Worm (Caenorhabditis elegans) whole organism, L1 larva: ENCODE measurements around the gene his-74.

ENCODE experiments used
- C04F5.9 ChIP-seq: sonication (generic microtip); optimal IDR thresholded peaks from 2 replicates; lab custom pipeline; 2016; ENCODE audit warnings: missing genetic modification characterization, missing compliant biosample characterization
- C16A3.4 ChIP-seq: fragments of 150-350 bp; optimal IDR thresholded peaks from 2 replicates; lab custom pipeline; 2014; ENCODE audit warnings: missing biosample characterization, missing genetic modification characterization
- Y116A8C.19 ChIP-seq: sonication (generic microtip); optimal IDR thresholded peaks from 2 replicates; lab custom pipeline; 2016; ENCODE audit warnings: missing compliant biosample characterization, missing genetic modification characterization, borderline replicate concordance
- alr-1 ChIP-seq: fragments of 200-800 bp; sonication (Bioruptor generic); optimal IDR thresholded peaks from 2 replicates; lab custom pipeline; 2018; ENCODE audit warnings: borderline replicate concordance, mild to moderate bottlenecking, missing genetic modification characterization, missing compliant biosample characterization
- aly-2 ChIP-seq: fragments of 150-350 bp; optimal IDR thresholded peaks from 2 replicates; lab custom pipeline; 2014; ENCODE audit warnings: missing biosample characterization, missing genetic modification characterization
- ama-1 ChIP-seq: fragments of 150-350 bp; optimal IDR thresholded peaks from 2 replicates; lab custom pipeline; 2014
- blmp-1 ChIP-seq: fragments of 150-350 bp; optimal IDR thresholded peaks from 2 replicates; lab custom pipeline; 2014; ENCODE audit warnings: missing biosample characterization, missing genetic modification characterization
- ceh-88 ChIP-seq: fragments of 200-800 bp; sonication (Bioruptor generic); IDR thresholded peaks from 2 replicates; pipeline ENCODE4 v1.3.6; 2022; ENCODE audit warnings: missing genetic modification characterization, missing compliant biosample characterization
- ceh-90 ChIP-seq: sonication (generic microtip); optimal IDR thresholded peaks from 2 replicates; lab custom pipeline; 2016; ENCODE audit warnings: missing genetic modification characterization, missing compliant biosample characterization
- dpl-1 ChIP-seq, 3 experiments: fragments of 150-350 bp in 2 of 3; sonication (generic microtip) in 1 of 3; optimal IDR thresholded peaks; 2 replicates each; lab custom pipeline; 2014 to 2017; ENCODE audit warnings: missing biosample characterization in 3 of 3, missing genetic modification characterization in 3 of 3, missing genetic modification reagents in 3 of 3
- dsc-1 ChIP-seq: sonication (generic microtip); optimal IDR thresholded peaks from 2 replicates; lab custom pipeline; 2016; ENCODE audit warnings: mild to moderate bottlenecking, missing genetic modification characterization, missing compliant biosample characterization
- efl-1 ChIP-seq, 4 experiments: fragments of 150-350 bp; optimal IDR thresholded peaks in 3 of 4; peaks in 1 of 4; 1 replicate in 1 of 4; 2 replicates in 3 of 4; lab custom pipeline; 2014; ENCODE audit warnings: missing biosample characterization in 2 of 4, missing genetic modification characterization in 2 of 4, missing genetic modification reagents in 2 of 4
- efl-3 ChIP-seq: fragments of 200-800 bp; sonication (Bioruptor generic); optimal IDR thresholded peaks from 2 replicates; lab custom pipeline; 2018; ENCODE audit warnings: mild to moderate bottlenecking, missing genetic modification characterization, missing compliant biosample characterization
- egl-13 ChIP-seq: sonication (generic microtip); optimal IDR thresholded peaks from 2 replicates; lab custom pipeline; 2016; ENCODE audit warnings: missing genotype, missing genetic modification reagents, missing genetic modification characterization, missing compliant biosample characterization
- elt-3 ChIP-seq, 6 experiments: fragments of 150-350 bp in 1 of 6; sonication (generic microtip); optimal IDR thresholded peaks; 2 replicates each; lab custom pipeline; 2017 to 2018; ENCODE audit warnings: missing biosample characterization in 6 of 6, missing genetic modification characterization in 6 of 6, inconsistent platforms in 1 of 6
- fkh-4 ChIP-seq: sonication (generic microtip); optimal IDR thresholded peaks from 2 replicates; lab custom pipeline; 2016; ENCODE audit warnings: missing compliant biosample characterization, missing genetic modification characterization, borderline replicate concordance
- grh-1 ChIP-seq: fragments of 200-800 bp; sonication (Bioruptor generic); IDR thresholded peaks from 2 replicates; pipeline ENCODE4 v1.3.6; 2022; ENCODE audit warnings: missing genetic modification reagents, missing genetic modification characterization, missing compliant biosample characterization
- hlh-17 ChIP-seq: fragments of 200-800 bp; sonication (Bioruptor generic); optimal IDR thresholded peaks from 2 replicates; lab custom pipeline; 2018; ENCODE audit warnings: missing genetic modification characterization, mild to moderate bottlenecking, missing compliant biosample characterization, moderate library complexity, borderline replicate concordance
- hlh-4 ChIP-seq: sonication (generic microtip); optimal IDR thresholded peaks from 2 replicates; lab custom pipeline; 2016; ENCODE audit warnings: mild to moderate bottlenecking, missing genetic modification characterization, missing compliant biosample characterization
- hpl-2 ChIP-seq: fragments of 150-350 bp; optimal IDR thresholded peaks from 2 replicates; lab custom pipeline; 2014; ENCODE audit warnings: missing biosample characterization, missing genetic modification reagents, missing genetic modification characterization
- isw-1 ChIP-seq: fragments of 200-800 bp; sonication (Bioruptor generic); IDR thresholded peaks from 2 replicates; pipeline ENCODE4 v1.3.6; 2022; ENCODE audit warnings: missing genetic modification characterization, missing compliant biosample characterization
- jun-1 ChIP-seq: fragments of 150-350 bp; optimal IDR thresholded peaks from 2 replicates; lab custom pipeline; 2014; ENCODE audit warnings: missing biosample characterization, missing genetic modification reagents, missing genetic modification characterization
- lin-13 ChIP-seq: fragments of 150-350 bp; optimal IDR thresholded peaks from 2 replicates; lab custom pipeline; 2014; ENCODE audit warnings: missing biosample characterization, missing genetic modification reagents, missing genetic modification characterization
- lin-35 ChIP-seq, 2 experiments: fragments of 150-350 bp; optimal IDR thresholded peaks; 2 replicates each; lab custom pipeline; 2014; ENCODE audit warnings: missing biosample characterization in 2 of 2, missing genetic modification characterization in 2 of 2, missing genetic modification reagents in 2 of 2
- lin-39 ChIP-seq: fragments of 150-350 bp; optimal IDR thresholded peaks from 2 replicates; lab custom pipeline; 2014; ENCODE audit warnings: missing biosample characterization, missing genetic modification reagents, missing genetic modification characterization
- lir-3 ChIP-seq: sonication (generic microtip); optimal IDR thresholded peaks from 2 replicates; lab custom pipeline; 2016; ENCODE audit warnings: mild to moderate bottlenecking, missing genetic modification characterization, moderate library complexity, missing compliant biosample characterization; ENCODE audit not compliant: poor library complexity
- mab-9 ChIP-seq: fragments of 200-800 bp; sonication (Bioruptor generic); IDR thresholded peaks from 2 replicates; pipeline ENCODE4 v1.3.6; 2022; ENCODE audit warnings: missing genetic modification reagents, missing genetic modification characterization, missing compliant biosample characterization
- mdl-1 ChIP-seq, 2 experiments: fragments of 150-350 bp; optimal IDR thresholded peaks; 2 replicates each; lab custom pipeline; 2014 to 2017; ENCODE audit warnings: missing biosample characterization in 2 of 2, missing genetic modification characterization in 2 of 2, inconsistent platforms in 1 of 2
- mef-2 ChIP-seq: fragments of 150-350 bp; optimal IDR thresholded peaks from 2 replicates; lab custom pipeline; 2014; ENCODE audit warnings: missing biosample characterization, missing genetic modification characterization
- mep-1 ChIP-seq: fragments of 150-350 bp; optimal IDR thresholded peaks from 2 replicates; lab custom pipeline; 2014; ENCODE audit warnings: missing biosample characterization, missing genetic modification characterization
- nhr-11 ChIP-seq: fragments of 150-350 bp; optimal IDR thresholded peaks from 2 replicates; lab custom pipeline; 2014; ENCODE audit warnings: missing biosample characterization, missing genetic modification characterization
- nhr-20 ChIP-seq: sonication (generic microtip); optimal IDR thresholded peaks from 2 replicates; lab custom pipeline; 2016; ENCODE audit warnings: mild to moderate bottlenecking, missing genetic modification characterization, missing compliant biosample characterization
- nhr-237 ChIP-seq: fragments of 150-350 bp; optimal IDR thresholded peaks from 2 replicates; lab custom pipeline; 2014; ENCODE audit warnings: missing biosample characterization, missing genetic modification characterization
- nhr-71 ChIP-seq: sonication (generic microtip); optimal IDR thresholded peaks from 2 replicates; lab custom pipeline; 2016; ENCODE audit warnings: mild to moderate bottlenecking, missing genetic modification characterization, moderate library complexity, missing compliant biosample characterization
- nhr-76 ChIP-seq: sonication (generic microtip); optimal IDR thresholded peaks from 2 replicates; lab custom pipeline; 2017; ENCODE audit warnings: missing biosample characterization, missing genetic modification characterization
- nhr-84 ChIP-seq: sonication (generic microtip); optimal IDR thresholded peaks from 2 replicates; lab custom pipeline; 2017; ENCODE audit warnings: missing biosample characterization, missing genetic modification characterization
- nhr-90 ChIP-seq: sonication (generic microtip); optimal IDR thresholded peaks from 2 replicates; lab custom pipeline; 2016; ENCODE audit warnings: mild to moderate bottlenecking, missing genetic modification characterization, missing compliant biosample characterization; ENCODE audit not compliant: poor library complexity
- pag-3 ChIP-seq: sonication (generic microtip); optimal IDR thresholded peaks from 2 replicates; lab custom pipeline; 2017; ENCODE audit warnings: missing genetic modification characterization, mild to moderate bottlenecking, missing compliant biosample characterization, antibody characterized with exemption, borderline replicate concordance; ENCODE audit not compliant: insufficient read depth
- rnt-1 ChIP-seq: sonication (generic microtip); optimal IDR thresholded peaks from 2 replicates; lab custom pipeline; 2016; ENCODE audit warnings: mild to moderate bottlenecking, missing genetic modification characterization, moderate library complexity, missing compliant biosample characterization
- skn-1 ChIP-seq: fragments of 150-350 bp; optimal IDR thresholded peaks from 2 replicates; lab custom pipeline; 2014; ENCODE audit warnings: missing biosample characterization, missing genetic modification characterization
- snpc-4 ChIP-seq: fragments of 150-350 bp; optimal IDR thresholded peaks from 2 replicates; lab custom pipeline; 2014; ENCODE audit warnings: missing biosample characterization, missing genetic modification characterization
- sox-4 ChIP-seq: sonication (generic microtip); optimal IDR thresholded peaks from 2 replicates; lab custom pipeline; 2016; ENCODE audit warnings: missing genetic modification characterization, missing compliant biosample characterization
- sptf-1 ChIP-seq: fragments of 150-350 bp; optimal IDR thresholded peaks from 2 replicates; lab custom pipeline; 2014; ENCODE audit warnings: missing biosample characterization, missing genetic modification characterization
- tlp-1 ChIP-seq: fragments of 150-350 bp; optimal IDR thresholded peaks from 2 replicates; lab custom pipeline; 2014; ENCODE audit warnings: missing biosample characterization, missing genetic modification characterization
- unc-130 ChIP-seq: fragments of 150-350 bp; optimal IDR thresholded peaks from 2 replicates; lab custom pipeline; 2017; ENCODE audit warnings: missing biosample characterization, missing genetic modification characterization, inconsistent platforms
- unc-30 ChIP-seq: sonication (generic microtip); optimal IDR thresholded peaks from 2 replicates; lab custom pipeline; 2017; ENCODE audit warnings: missing biosample characterization, missing genetic modification characterization
- unc-62 ChIP-seq: fragments of 150-350 bp; optimal IDR thresholded peaks from 2 replicates; lab custom pipeline; 2014; ENCODE audit warnings: missing biosample characterization, missing genetic modification reagents, missing genetic modification characterization
- unc-86 ChIP-seq: sonication (generic microtip); optimal IDR thresholded peaks from 2 replicates; lab custom pipeline; 2016; ENCODE audit warnings: missing genetic modification characterization, missing compliant biosample characterization
- vab-15 ChIP-seq: sonication (generic microtip); optimal IDR thresholded peaks from 2 replicates; lab custom pipeline; 2017; ENCODE audit warnings: missing genotype, mild to moderate bottlenecking, missing genetic modification characterization, missing compliant biosample characterization
- xbp-1 ChIP-seq: sonication (generic microtip); optimal IDR thresholded peaks from 2 replicates; lab custom pipeline; 2016; ENCODE audit warnings: missing genetic modification characterization, missing compliant biosample characterization
- zag-1 ChIP-seq: fragments of 150-350 bp; optimal IDR thresholded peaks from 2 replicates; lab custom pipeline; 2014; ENCODE audit warnings: missing biosample characterization, missing genetic modification characterization
- ztf-11 ChIP-seq, 2 experiments: sonication (generic microtip); optimal IDR thresholded peaks; 2 replicates each; lab custom pipeline; 2016 to 2017; ENCODE audit warnings: missing genetic modification characterization in 2 of 2, missing biosample characterization in 1 of 2, missing compliant biosample characterization in 1 of 2

his-74 gene

DNA sequence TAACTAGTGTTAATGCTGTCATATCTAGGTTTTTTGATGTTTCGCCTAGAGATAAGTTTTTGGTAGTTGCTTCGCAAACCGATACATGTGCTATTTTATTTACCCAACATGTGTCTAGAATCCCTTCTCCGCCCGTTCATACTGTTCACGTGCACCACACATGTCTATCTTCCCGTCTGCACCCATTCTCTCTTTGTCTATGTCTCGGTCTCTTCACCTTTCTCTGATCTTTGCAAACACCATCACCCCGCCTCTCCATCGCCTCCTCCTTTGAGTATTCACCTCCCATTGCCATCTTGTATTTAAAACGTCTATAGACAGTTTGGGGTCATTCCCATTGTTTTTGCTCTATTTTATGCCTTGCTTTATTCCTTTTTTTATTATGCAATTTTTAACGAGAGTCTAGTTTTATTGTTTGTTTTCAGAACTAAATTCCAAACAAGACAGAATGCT lies 22.9 kb downstream of the his-74 start, which contains the start of gene F56H9.2 (continued):
- TF ChIP-seq pag-3 (tag; lab: Kevin White, UChicago) (no peak), unc-30 (tag; lab: Kevin White, UChicago) (no peak), sox-4 (tag; lab: Kevin White, UChicago) (no peak), isw-1 (GFP tag; lab: Robert Waterston, UW) (0 out of 2 replicates have a peak, but pooled peaks have one; percentile 2), lin-39 (peak; percentile 10), Y116A8C.19 (tag; lab: Kevin White, UChicago) (no peak), zag-1 (tag; lab: Kevin White, UChicago) (no peak), nhr-84 (tag; lab: Kevin White, UChicago) (no peak), tlp-1 (tag; lab: Kevin White, UChicago) (no peak), lin-13 (GFP tag; lab: Kevin White, UChicago) (peak; percentile 8), nhr-11 (tag; lab: Kevin White, UChicago) (no peak), unc-130 (tag; lab: Kevin White, UChicago) (peak; percentile 94), snpc-4 (tag; lab: Kevin White, UChicago) (no peak), mdl-1 (tag; optimal IDR thresholded peaks at IDR 0.05; lab: Kevin White, UChicago) (peak in 1 of 2 experiments; percentile 96), egl-13 (tag; lab: Kevin White, UChicago) (no peak), efl-1 (optimal IDR thresholded peaks at IDR 0.05; lab: Kevin White, UChicago) (peak; percentile 44 to 46), efl-1 (GFP tag; optimal IDR thresholded peaks at IDR 0.05 in 1 of 2; lab: Kevin White, UChicago) (peak; percentile 14 to 92), ama-1 (lab: Kevin White, UChicago) (peak; percentile 36), hlh-17 (no peak), lir-3 (tag; lab: Kevin White, UChicago) (peak; percentile 46), ceh-88 (GFP tag; lab: Robert Waterston, UW) (no peak), mef-2 (peak; percentile 26), skn-1 (tag; lab: Kevin White, UChicago) (peak; percentile 65), lin-35 (GFP tag; optimal IDR thresholded peaks at IDR 0.05; lab: Kevin White, UChicago) (peak; percentile 43 to 83), sptf-1 (no peak), unc-86 (peak; percentile 46), dpl-1 (GFP tag; optimal IDR thresholded peaks at IDR 0.05; lab: Kevin White, UChicago) (peak; percentile 24 to 34 (median 29)), ztf-11 (tag; optimal IDR thresholded peaks at IDR 0.05; lab: Kevin White, UChicago) (peak in 1 of 2 experiments; percentile 27), xbp-1 (tag; lab: Kevin White, UChicago) (peak; percentile 61), vab-15 (tag; lab: Kevin White, UChicago) (no peak), hlh-4 (no peak), nhr-76 (tag; lab: Kevin White, UChicago) (no peak), mab-9 (GFP tag; lab: Robert Waterston, UW) (no peak), nhr-90 (tag; lab: Kevin White, UChicago) (peak; percentile 81), efl-3 (no peak), blmp-1 (tag; lab: Kevin White, UChicago) (peak; percentile 76), unc-62 (GFP tag; lab: Kevin White, UChicago) (no peak), grh-1 (GFP tag; lab: Robert Waterston, UW) (peak; percentile 69), C04F5.9 (no peak), hpl-2 (GFP tag; lab: Kevin White, UChicago) (no peak), aly-2 (tag; lab: Kevin White, UChicago) (no peak), alr-1 (tag; lab: Kevin White, UChicago) (no peak), nhr-71 (tag; lab: Kevin White, UChicago) (peak; percentile 95), mep-1 (peak; percentile 72), nhr-20 (peak; percentile 98), elt-3 (tag; optimal IDR thresholded peaks at IDR 0.05; lab: Kevin White, UChicago) (peak in 3 of 6 experiments; percentile 68 to 92 (median 70)), rnt-1 (peak; percentile 88), C16A3.4 (tag; lab: Kevin White, UChicago) (peak; percentile 41), jun-1 (tag; lab: Kevin White, UChicago) (peak; percentile 62), dsc-1 (peak; percentile 82), ceh-90 (tag; lab: Kevin White, UChicago) (no peak), nhr-237 (tag; lab: Kevin White, UChicago) (no peak), fkh-4 (tag; lab: Kevin White, UChicago) (no peak)
